Worm (Caenorhabditis elegans) whole organism, early embryonic: ENCODE measurements around the gene R74.7.

Source experiments
- B0310.2 ChIP-seq: sonication (generic microtip); optimal IDR thresholded peaks from 2 replicates; lab custom pipeline; 2016; ENCODE audit warnings: mild to moderate bottlenecking, missing genetic modification characterization, missing compliant biosample characterization
- F13C5.2 ChIP-seq: sonication (generic microtip); optimal IDR thresholded peaks from 2 replicates; lab custom pipeline; 2017; ENCODE audit warnings: mild to moderate bottlenecking, missing genetic modification characterization, inconsistent platforms, missing compliant biosample characterization
- aly-1 ChIP-seq: sonication (generic microtip); optimal IDR thresholded peaks from 2 replicates; lab custom pipeline; 2016; ENCODE audit warnings: missing genetic modification characterization, missing compliant biosample characterization
- ama-1 ChIP-seq: fragments of 150-350 bp; optimal IDR thresholded peaks from 2 replicates; lab custom pipeline; 2014
- ceh-13 ChIP-seq: fragments of 200-800 bp; sonication (Bioruptor generic); optimal IDR thresholded peaks from 2 replicates; lab custom pipeline; 2018; ENCODE audit warnings: mild to moderate bottlenecking, missing genetic modification characterization, missing compliant biosample characterization
- ceh-36 ChIP-seq: sonication (generic microtip); optimal IDR thresholded peaks from 2 replicates; lab custom pipeline; 2016; ENCODE audit warnings: missing genetic modification characterization, inconsistent platforms, missing compliant biosample characterization
- ets-7 ChIP-seq: sonication (generic microtip); optimal IDR thresholded peaks from 2 replicates; lab custom pipeline; 2016; ENCODE audit warnings: missing genotype, missing genetic modification characterization, missing compliant biosample characterization
- flt-1 ChIP-seq: fragments of 200-800 bp; sonication (Bioruptor generic); IDR thresholded peaks from 2 replicates; pipeline ENCODE4 v1.3.6; 2022; ENCODE audit warnings: missing genetic modification characterization, missing compliant biosample characterization
- hmbx-1 ChIP-seq: sonication (generic microtip); optimal IDR thresholded peaks from 2 replicates; lab custom pipeline; 2016; ENCODE audit warnings: mild to moderate bottlenecking, missing genetic modification characterization, missing compliant biosample characterization
- hmg-4 ChIP-seq: fragments of 200-800 bp; sonication (Bioruptor generic); optimal IDR thresholded peaks from 2 replicates; lab custom pipeline; 2018; ENCODE audit warnings: mild to moderate bottlenecking, missing genetic modification characterization, missing compliant biosample characterization
- hnd-1 ChIP-seq: sonication (generic microtip); optimal IDR thresholded peaks from 2 replicates; lab custom pipeline; 2016; ENCODE audit warnings: missing genetic modification characterization, missing compliant biosample characterization
- pes-1 ChIP-seq: fragments of 200-800 bp; sonication (Bioruptor generic); IDR thresholded peaks from 2 replicates; pipeline ENCODE4 v1.3.6; 2022; ENCODE audit warnings: missing genetic modification reagents, missing genetic modification characterization, missing compliant biosample characterization
- scrt-1 ChIP-seq: fragments of 200-800 bp; sonication (Bioruptor generic); IDR thresholded peaks from 2 replicates; pipeline ENCODE4 v1.3.6; 2022; ENCODE audit warnings: missing genetic modification characterization, missing compliant biosample characterization
- sea-1 ChIP-seq: fragments of 200-800 bp; sonication (Bioruptor generic); conservative IDR thresholded peaks from 2 replicates; pipeline ENCODE4 v1.3.6; 2022; ENCODE audit warnings: missing genetic modification characterization, missing compliant biosample characterization
- tbx-11 ChIP-seq: fragments of 200-800 bp; sonication (Bioruptor generic); IDR thresholded peaks from 2 replicates; pipeline ENCODE4 v1.3.6; 2022; ENCODE audit warnings: missing genetic modification characterization, missing compliant biosample characterization
- tbx-37 ChIP-seq: fragments of 200-800 bp; sonication (Bioruptor generic); conservative IDR thresholded peaks from 2 replicates; pipeline ENCODE4 v1.3.6; 2022; ENCODE audit warnings: missing genetic modification reagents, missing genetic modification characterization, missing compliant biosample characterization
- tra-4 ChIP-seq: sonication (generic microtip); optimal IDR thresholded peaks from 2 replicates; lab custom pipeline; 2017; ENCODE audit warnings: missing genetic modification characterization, missing compliant biosample characterization

Gene R74.7

ce11 chrIII:4190241-4190640 lies 14.0 kb upstream of the R74.7 start, which contains the start of gene spp-28:
TSS of gene spp-28 (minus strand) at chrIII:4190341.
- TF ChIP-seq ets-7 (tag; lab: Kevin White, UChicago): no peak
- TF ChIP-seq scrt-1 (GFP tag; lab: Robert Waterston, UW): no peak
- TF ChIP-seq tra-4 (tag; lab: Kevin White, UChicago): no peak
- no peak for TF ChIP-seq aly-1 (tag; lab: Kevin White, UChicago)
- no peak for TF ChIP-seq B0310.2 (tag; lab: Kevin White, UChicago)
- TF ChIP-seq hmbx-1: no peak
- no peak for TF ChIP-seq sea-1 (GFP tag; lab: Robert Waterston, UW)
- no peak for TF ChIP-seq flt-1 (GFP tag; lab: Robert Waterston, UW)
- TF ChIP-seq tbx-37 (GFP tag; lab: Robert Waterston, UW): no peak
- TF ChIP-seq hnd-1 (tag; lab: Kevin White, UChicago): no peak

ce11 chrIII:4191091-4191638 lies 13.1 kb upstream of the R74.7 start, which contains the start of gene dnj-16:
TSS of gene dnj-16 (plus strand) at chrIII:4191141.
- no peak for TF ChIP-seq B0310.2 (tag; lab: Kevin White, UChicago)
- peak; percentile 9 for TF ChIP-seq F13C5.2 (tag; lab: Kevin White, UChicago)
- no peak for TF ChIP-seq pes-1 (GFP tag; lab: Robert Waterston, UW)

ce11 chrIII:4193659-4194103 lies 10.5 kb upstream of the R74.7 start, which contains the start of gene xbp-1:
TSS of gene xbp-1 (plus strand) at chrIII:4193809.
- TF ChIP-seq tbx-37 (GFP tag; lab: Robert Waterston, UW): no peak
- no peak for TF ChIP-seq ceh-13
- no peak for TF ChIP-seq hnd-1 (tag; lab: Kevin White, UChicago)
- TF ChIP-seq flt-1 (GFP tag; lab: Robert Waterston, UW): no peak
- TF ChIP-seq ets-7 (tag; lab: Kevin White, UChicago): no peak
- TF ChIP-seq aly-1 (tag; lab: Kevin White, UChicago): peak; percentile 15
- peak; percentile 6 for TF ChIP-seq ama-1 (lab: Kevin White, UChicago)
- TF ChIP-seq B0310.2 (tag; lab: Kevin White, UChicago): peak; percentile 62
- TF ChIP-seq pes-1 (GFP tag; lab: Robert Waterston, UW): no peak
- peak; percentile 42 for TF ChIP-seq hmg-4
- TF ChIP-seq scrt-1 (GFP tag; lab: Robert Waterston, UW): no peak
- 0 out of 2 replicates have a peak, but pooled peaks have one; percentile 21 for TF ChIP-seq sea-1 (GFP tag; lab: Robert Waterston, UW)
- peak; percentile 63 for TF ChIP-seq F13C5.2 (tag; lab: Kevin White, UChicago)

ce11 chrIII:4194349-4195110 lies 9.7 kb upstream of the R74.7 start:
- no peak for TF ChIP-seq flt-1 (GFP tag; lab: Robert Waterston, UW)
- TF ChIP-seq aly-1 (tag; lab: Kevin White, UChicago): no peak

ce11 chrIII:4195306-4196008 lies 8.8 kb upstream of the R74.7 start:
- TF ChIP-seq tra-4 (tag; lab: Kevin White, UChicago) (no peak), hmbx-1 (no peak), ceh-13 (no peak), pes-1 (GFP tag; lab: Robert Waterston, UW) (no peak), tbx-37 (GFP tag; lab: Robert Waterston, UW) (0 out of 2 replicates have a peak, but pooled peaks have one; percentile 5), sea-1 (GFP tag; lab: Robert Waterston, UW) (0 out of 2 replicates have a peak, but pooled peaks have one; percentile 35)

ce11 chrIII:4196301-4196987 lies 7.8 kb upstream of the R74.7 start:
- peak; percentile 59; the same call in 1 of the 2 replicates for TF ChIP-seq tbx-37 (GFP tag; lab: Robert Waterston, UW)
- TF ChIP-seq ama-1 (lab: Kevin White, UChicago): no peak
- peak; percentile 41 for TF ChIP-seq hmg-4
- no peak for TF ChIP-seq flt-1 (GFP tag; lab: Robert Waterston, UW)

- TF ChIP-seq scrt-1 (GFP tag; lab: Robert Waterston, UW) (no peak), ceh-13 (no peak), pes-1 (GFP tag; lab: Robert Waterston, UW) (no peak), F13C5.2 (tag; lab: Kevin White, UChicago) (no peak), ceh-36 (tag; lab: Kevin White, UChicago) (no peak), flt-1 (GFP tag; lab: Robert Waterston, UW) (no peak), B0310.2 (tag; lab: Kevin White, UChicago) (no peak), ets-7 (tag; lab: Kevin White, UChicago) (no peak), sea-1 (GFP tag; lab: Robert Waterston, UW) (no peak), hmg-4 (no peak), tra-4 (tag; lab: Kevin White, UChicago) (no peak), tbx-11 (GFP tag; lab: Robert Waterston, UW) (no peak), tbx-37 (GFP tag; lab: Robert Waterston, UW) (no peak), aly-1 (tag; lab: Kevin White, UChicago) (no peak), ama-1 (lab: Kevin White, UChicago) (no peak), hmbx-1 (no peak), hnd-1 (tag; lab: Kevin White, UChicago) (no peak)
Observed at ce11 chrIII:4196988-4197384, 7.2 kb upstream of the R74.7 start, which contains the start of gene asd-1. TSS of gene asd-1 (plus strand) at chrIII:4197285.
